Worm (Caenorhabditis elegans): ENCODE results near the gene T12C9.7.

The T12C9.7 gene

DNA sequence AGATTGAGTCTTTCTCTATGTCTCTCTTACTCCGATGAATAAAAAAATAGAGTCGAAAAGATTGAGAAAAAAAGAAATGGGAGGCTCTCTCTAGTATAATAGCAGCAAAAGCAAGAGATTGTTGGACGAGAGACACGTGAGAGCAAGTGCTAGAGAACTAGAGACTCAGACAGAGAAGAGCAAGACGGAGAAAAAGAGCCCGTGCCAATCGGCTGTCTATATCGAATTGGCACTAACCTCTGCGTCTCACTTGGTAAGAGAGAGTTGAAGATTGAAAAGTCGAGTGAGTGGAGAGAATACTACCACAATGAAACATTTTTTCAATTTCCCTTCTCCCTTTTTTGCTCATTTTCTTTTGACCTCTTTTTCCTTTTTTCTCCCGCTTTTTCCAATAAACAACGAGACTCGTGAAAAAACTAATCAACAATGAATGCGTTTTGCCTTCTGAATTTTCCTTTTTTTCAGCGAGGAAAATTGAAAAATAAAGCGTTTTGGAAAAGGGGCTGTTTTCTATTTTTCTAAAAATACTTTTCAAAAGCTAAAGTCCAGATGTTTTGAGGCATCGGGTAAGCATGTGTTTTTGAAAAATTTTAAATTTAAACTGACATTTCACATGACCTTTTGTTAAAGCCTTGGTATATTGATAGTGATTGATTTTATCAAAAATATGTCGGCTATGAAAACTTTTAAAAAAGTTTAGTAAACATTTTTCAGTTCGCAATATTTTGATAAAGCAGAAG lies 46.0 kb upstream of the T12C9.7 start (continued):
- TF ChIP-seq nhr-90 (tag; optimal IDR thresholded peaks at IDR 0.05) (no peak), madf-6 (GFP tag; IDR thresholded peaks at IDR 0.05) (no peak), C17E4.6 (GFP tag; IDR thresholded peaks at IDR 0.05) (no peak), nhr-80 (tag; optimal IDR thresholded peaks at IDR 0.05) (peak; percentile 56), ceh-100 (GFP tag; IDR thresholded peaks at IDR 0.05) (no peak), ztf-26 (tag; optimal IDR thresholded peaks at IDR 0.05) (no peak), snpc-1.3 (tag; optimal IDR thresholded peaks at IDR 0.05; ENCODE audit: insufficient read depth) (no peak), atf-7 (tag; optimal IDR thresholded peaks at IDR 0.05) (no peak), hrde-1 (tag; optimal IDR thresholded peaks at IDR 0.05; ENCODE audit: borderline replicate concordance) (no peak), bed-1 (GFP tag; IDR thresholded peaks at IDR 0.05) (no peak), hmg-20 (GFP tag; IDR thresholded peaks at IDR 0.05) (no peak), T07F8.4 (tag; optimal IDR thresholded peaks at IDR 0.05) (no peak), lag-1 (GFP tag; IDR thresholded peaks at IDR 0.05) (no peak), ztf-6 (GFP tag; IDR thresholded peaks at IDR 0.05) (no peak), ekl-4 (GFP tag; IDR thresholded peaks at IDR 0.05) (no peak), F22D6.2 (tag; optimal IDR thresholded peaks at IDR 0.05) (no peak), B0261.1 (tag; optimal IDR thresholded peaks at IDR 0.05) (no peak), ceh-27 (GFP tag; optimal IDR thresholded peaks at IDR 0.05) (no peak), ztf-22 (GFP tag; optimal IDR thresholded peaks at IDR 0.05) (no peak), snpc-4 (GFP tag; optimal IDR thresholded peaks at IDR 0.05) (no peak), snpc-4 (tag; optimal IDR thresholded peaks at IDR 0.05) (no peak), lin-35 (GFP tag; optimal IDR thresholded peaks at IDR 0.05) (peak in 1 of 3 experiments; percentile 31), F33H1.4 (GFP tag; IDR thresholded peaks at IDR 0.05) (no peak), hmg-1.2 (GFP tag; IDR thresholded peaks at IDR 0.05) (peak; percentile 71; the same call in 1 of the 2 replicates), F49E8.2 (tag; optimal IDR thresholded peaks at IDR 0.05; ENCODE audit: insufficient read depth) (no peak), nhr-179 (tag; optimal IDR thresholded peaks at IDR 0.05) (no peak), ceh-91 (GFP tag; IDR thresholded peaks at IDR 0.05) (no peak), athp-1 (tag; optimal IDR thresholded peaks at IDR 0.05) (no peak), rpc-1 (optimal IDR thresholded peaks at IDR 0.05) (no peak), rpc-1 (tag; optimal IDR thresholded peaks at IDR 0.05) (no peak), aptf-3 (GFP tag; IDR thresholded peaks at IDR 0.05) (no peak), D2030.7 (GFP tag; IDR thresholded peaks at IDR 0.05) (no peak), ets-4 (GFP tag; optimal IDR thresholded peaks at IDR 0.05) (no peak), Y56A3A.18 (GFP tag; IDR thresholded peaks at IDR 0.05) (no peak), him-1 (tag; optimal IDR thresholded peaks at IDR 0.05) (no peak), madf-3 (GFP tag; IDR thresholded peaks at IDR 0.05) (no peak), mes-4 (tag; optimal IDR thresholded peaks at IDR 0.05) (no peak), tlf-1 (GFP tag; optimal IDR thresholded peaks at IDR 0.05) (no peak), madf-10 (tag; optimal IDR thresholded peaks at IDR 0.05) (no peak), hsf-1 (GFP tag; IDR thresholded peaks at IDR 0.05) (no peak), lir-1 (GFP tag; conservative IDR thresholded peaks at IDR 0.05) (no peak), F57C9.4 (tag; optimal IDR thresholded peaks at IDR 0.05) (no peak), lin-26 (GFP tag; IDR thresholded peaks at IDR 0.05) (no peak), mel-28 (tag; optimal IDR thresholded peaks at IDR 0.05; ENCODE audit: borderline replicate concordance) (no peak), T26A5.8 (tag; optimal IDR thresholded peaks at IDR 0.05) (no peak), dpl-1 (GFP tag; optimal IDR thresholded peaks at IDR 0.05) (no peak), ztf-3 (GFP tag; optimal IDR thresholded peaks at IDR 0.05) (no peak), snpc-3.4 (tag; optimal IDR thresholded peaks at IDR 0.05) (no peak), attf-6 (GFP tag; IDR thresholded peaks at IDR 0.05) (no peak)

Measured in whole organism, young adult.